Fruit fly (Drosophila melanogaster) whole organism: ENCODE data around the gene Ns1.

ENCODE experiments used
- EcR ChIP-seq, 2 experiments: fragments of >200 bp; optimal IDR thresholded peaks; 2 replicates each; lab custom pipeline; 2017; ENCODE audit warnings: missing biosample characterization in 2 of 2, missing genetic modification characterization in 2 of 2, missing genetic modification reagents in 2 of 2
- pan ChIP-seq: fragments of >200 bp; optimal IDR thresholded peaks from 2 replicates; lab custom pipeline; 2017

DNA sequence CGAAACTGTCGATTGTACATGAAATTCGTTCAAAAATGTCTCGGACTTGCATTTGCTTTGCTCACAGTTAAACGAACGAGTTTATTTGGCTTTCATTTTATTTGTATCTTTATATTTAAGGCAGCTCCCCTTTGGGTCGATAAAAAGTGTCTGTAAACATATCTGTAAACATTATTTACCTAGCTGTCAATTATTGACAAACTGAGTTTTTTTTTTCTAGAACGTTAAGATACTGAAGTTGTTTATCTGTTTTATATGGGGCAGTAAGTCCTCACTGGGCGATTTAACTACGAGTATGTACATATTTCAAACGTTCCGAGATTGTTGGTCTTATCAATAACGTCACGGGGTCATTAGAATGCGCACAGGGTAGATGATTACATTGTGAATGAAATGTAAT is 43.2 kb upstream of the Ns1 start:
- TF ChIP-seq pan (no peak), EcR (GFP tag; optimal IDR thresholded peaks at IDR 0.05; lab: Kevin White, UChicago) (no peak)
